Fruit fly (Drosophila melanogaster): Measurements from ENCODE around the gene CG11262.

DNA sequence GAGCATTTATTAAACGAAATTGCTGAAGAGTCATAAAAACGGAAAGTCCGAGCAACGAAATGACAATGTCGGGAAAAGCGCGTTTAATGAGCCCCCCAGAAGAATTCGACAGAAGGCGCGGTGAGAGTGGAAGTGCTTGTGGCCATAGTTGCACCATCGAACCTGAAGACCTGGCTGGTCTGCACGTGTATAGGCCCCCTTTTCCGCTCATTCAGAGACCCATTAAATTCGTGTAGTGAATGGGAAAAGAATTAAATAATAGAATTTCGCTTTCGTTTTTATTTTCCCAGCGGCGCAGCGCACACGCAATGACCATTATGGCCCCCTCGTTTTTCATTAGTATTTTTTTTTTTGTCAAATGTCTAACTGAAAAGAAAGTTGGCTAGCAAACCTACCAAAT lies 38.4 kb downstream of the CG11262 start:
- TF ChIP-seq CG8478 (optimal IDR thresholded peaks at IDR 0.05) (no peak), CTCF (optimal IDR thresholded peaks at IDR 0.05) (no peak)
